Fruit fly (Drosophila melanogaster) whole organism, embryonic: ENCODE data around the gene CG43675.

Experiments
- Aef1 ChIP-seq: fragments of 200-800 bp; sonication (Bioruptor generic); IDR thresholded peaks from 3 replicates; pipeline ENCODE4 v1.3.6; 2022; ENCODE audit warnings: missing biosample characterization, missing genetic modification characterization
- Atf-2 ChIP-seq: fragments of 200-800 bp; sonication (Bioruptor generic); optimal IDR thresholded peaks from 2 replicates; lab custom pipeline; 2016; ENCODE audit warnings: missing biosample characterization, missing genetic modification characterization
- C15 ChIP-seq: fragments of 200-800 bp; sonication (Bioruptor generic); IDR thresholded peaks from 3 replicates; pipeline ENCODE4 v1.3.6; 2022; ENCODE audit warnings: missing biosample characterization, missing genetic modification characterization
- CG10543 ChIP-seq: fragments of 200-800 bp; sonication (Bioruptor generic); optimal IDR thresholded peaks from 3 replicates; lab custom pipeline; 2017; ENCODE audit warnings: missing biosample characterization, mild to moderate bottlenecking, missing genetic modification characterization, moderate library complexity
- CG11085 ChIP-seq: fragments of 200-800 bp; sonication (Bioruptor generic); IDR thresholded peaks from 2 replicates; pipeline ENCODE4 v1.3.6; 2022; ENCODE audit warnings: missing biosample characterization, missing genetic modification characterization
- CG11695 ChIP-seq: fragments of 200-800 bp; sonication (Bioruptor generic); IDR thresholded peaks from 3 replicates; pipeline ENCODE4 v1.3.6; 2022; ENCODE audit warnings: missing biosample characterization, missing genetic modification characterization
- CG1233 ChIP-seq: fragments of 200-800 bp; sonication (Bioruptor generic); optimal IDR thresholded peaks from 4 replicates; lab custom pipeline; 2018; ENCODE audit warnings: missing biosample characterization, mild to moderate bottlenecking, missing genetic modification characterization
- CG13296 ChIP-seq: fragments of 200-800 bp; sonication (Bioruptor generic); optimal IDR thresholded peaks from 3 replicates; lab custom pipeline; 2018; ENCODE audit warnings: missing biosample characterization, mild to moderate bottlenecking, missing genetic modification characterization
- CG13424 ChIP-seq: fragments of 200-800 bp; sonication (Bioruptor generic); optimal IDR thresholded peaks from 2 replicates; lab custom pipeline; 2019; ENCODE audit warnings: missing biosample characterization, mild to moderate bottlenecking, missing genetic modification characterization, moderate library complexity
- CG13894 ChIP-seq: fragments of 200-800 bp; sonication (Bioruptor generic); optimal IDR thresholded peaks from 3 replicates; lab custom pipeline; 2018; ENCODE audit warnings: missing biosample characterization, mild to moderate bottlenecking, missing genetic modification characterization, moderate library complexity
- CG15601 ChIP-seq: fragments of 200-800 bp; sonication (Bioruptor generic); optimal IDR thresholded peaks from 3 replicates; lab custom pipeline; 2019; ENCODE audit warnings: missing biosample characterization, mild to moderate bottlenecking, missing genetic modification characterization, moderate library complexity
- CG1647 ChIP-seq: fragments of 200-800 bp; sonication (Bioruptor generic); optimal IDR thresholded peaks from 3 replicates; lab custom pipeline; 2016; ENCODE audit warnings: missing biosample characterization, missing genetic modification characterization
- CG17186 ChIP-seq: fragments of 200-800 bp; sonication (Bioruptor generic); optimal IDR thresholded peaks from 3 replicates; lab custom pipeline; 2017; ENCODE audit warnings: missing biosample characterization, missing genetic modification reagents, missing genetic modification characterization
- CG4707 ChIP-seq: fragments of 200-800 bp; sonication (Bioruptor generic); optimal IDR thresholded peaks from 2 replicates; lab custom pipeline; 2018; ENCODE audit warnings: missing biosample characterization, mild to moderate bottlenecking, missing genetic modification characterization, moderate library complexity
- CG4820 ChIP-seq: fragments of 200-800 bp; sonication (Bioruptor generic); optimal IDR thresholded peaks from 3 replicates; lab custom pipeline; 2016; ENCODE audit warnings: missing biosample characterization, missing genetic modification characterization
- CG5953 ChIP-seq: fragments of 200-800 bp; sonication (Bioruptor generic); IDR thresholded peaks from 2 replicates; pipeline ENCODE4 v1.3.6; 2022; ENCODE audit warnings: missing biosample characterization, missing genetic modification characterization
- CG8281 ChIP-seq: fragments of 200-800 bp; sonication (Bioruptor generic); optimal IDR thresholded peaks from 2 replicates; lab custom pipeline; 2018; ENCODE audit warnings: missing biosample characterization, mild to moderate bottlenecking, missing genetic modification characterization, moderate library complexity
- CkIIα-i1 ChIP-seq: fragments of 200-800 bp; sonication (Bioruptor generic); IDR thresholded peaks from 2 replicates; pipeline ENCODE4 v1.3.6; 2022; ENCODE audit warnings: missing biosample characterization, missing genetic modification characterization
- Dad ChIP-seq: fragments of 200-800 bp; sonication (Bioruptor generic); optimal IDR thresholded peaks from 3 replicates; lab custom pipeline; 2016; ENCODE audit warnings: missing biosample characterization, missing genetic modification characterization
- Dp ChIP-seq: fragments of 200-800 bp; sonication (Bioruptor generic); optimal IDR thresholded peaks from 2 replicates; lab custom pipeline; 2018; ENCODE audit warnings: missing biosample characterization, mild to moderate bottlenecking, missing genetic modification characterization, moderate library complexity
- Fer1 ChIP-seq: fragments of 200-800 bp; sonication (Bioruptor generic); optimal IDR thresholded peaks from 2 replicates; lab custom pipeline; 2017; ENCODE audit warnings: missing biosample characterization, mild to moderate bottlenecking, missing genetic modification characterization
- Fer2 ChIP-seq: fragments of 200-800 bp; sonication (Bioruptor generic); optimal IDR thresholded peaks from 2 replicates; lab custom pipeline; 2018; ENCODE audit warnings: missing biosample characterization, mild to moderate bottlenecking, missing genetic modification characterization, moderate library complexity
- HLH4C ChIP-seq: fragments of 200-800 bp; sonication (Bioruptor generic); IDR thresholded peaks from 3 replicates; pipeline ENCODE4 v1.3.6; 2022; ENCODE audit warnings: missing biosample characterization, missing genetic modification characterization; ENCODE audit not compliant: partially characterized antibody
- MTF-1 ChIP-seq: fragments of 200-800 bp; sonication (Bioruptor generic); optimal IDR thresholded peaks from 2 replicates; lab custom pipeline; 2018; ENCODE audit warnings: missing biosample characterization, mild to moderate bottlenecking, missing genetic modification characterization, borderline replicate concordance
- NC2β ChIP-seq: fragments of 200-800 bp; sonication (Bioruptor generic); optimal IDR thresholded peaks from 2 replicates; lab custom pipeline; 2016; ENCODE audit warnings: missing biosample characterization, missing genetic modification characterization
- NK7.1 ChIP-seq: fragments of 200-800 bp; sonication (Bioruptor generic); optimal IDR thresholded peaks from 3 replicates; lab custom pipeline; 2016; ENCODE audit warnings: missing biosample characterization, missing genetic modification characterization
- Sry-β ChIP-seq: fragments of 200-800 bp; sonication (Bioruptor generic); optimal IDR thresholded peaks from 2 replicates; lab custom pipeline; 2018; ENCODE audit warnings: missing biosample characterization, mild to moderate bottlenecking, missing genetic modification characterization, moderate library complexity
- TFAM ChIP-seq: fragments of 200-800 bp; sonication (Bioruptor generic); optimal IDR thresholded peaks from 2 replicates; lab custom pipeline; 2017; ENCODE audit warnings: missing biosample characterization, missing genetic modification characterization, inconsistent platforms
- ash1 ChIP-seq: fragments of 200-800 bp; sonication (Bioruptor generic); optimal IDR thresholded peaks from 2 replicates; lab custom pipeline; 2018; ENCODE audit warnings: missing biosample characterization, mild to moderate bottlenecking, missing genetic modification characterization
- bab2 ChIP-seq: fragments of 200-800 bp; sonication (Bioruptor generic); optimal IDR thresholded peaks from 2 replicates; lab custom pipeline; 2016; ENCODE audit warnings: missing biosample characterization, missing genetic modification characterization
- bowl ChIP-seq: fragments of 200-800 bp; sonication (Bioruptor generic); IDR thresholded peaks from 2 replicates; pipeline ENCODE4 v1.3.6; 2022; ENCODE audit warnings: missing biosample characterization, missing genetic modification characterization
- bsh ChIP-seq, 2 experiments: fragments of 200-800 bp; sonication (Bioruptor generic); optimal IDR thresholded peaks; 2 replicates each; lab custom pipeline; 2017 to 2018; ENCODE audit warnings: mild to moderate bottlenecking in 2 of 2, missing biosample characterization in 2 of 2, missing genetic modification characterization in 2 of 2, moderate library complexity in 1 of 2
- caup ChIP-seq: fragments of 200-800 bp; sonication (Bioruptor generic); optimal IDR thresholded peaks from 3 replicates; lab custom pipeline; 2017; ENCODE audit warnings: missing biosample characterization, mild to moderate bottlenecking, missing genetic modification characterization, moderate library complexity; ENCODE audit not compliant: severe bottlenecking
- dmrt11E ChIP-seq: fragments of 200-800 bp; sonication (Bioruptor generic); optimal IDR thresholded peaks from 3 replicates; lab custom pipeline; 2018; ENCODE audit warnings: missing biosample characterization, mild to moderate bottlenecking, missing genetic modification characterization, moderate library complexity
- fd96Cb ChIP-seq: fragments of 200-800 bp; sonication (Bioruptor generic); optimal IDR thresholded peaks from 2 replicates; lab custom pipeline; 2018; ENCODE audit warnings: missing biosample characterization, mild to moderate bottlenecking, missing genetic modification characterization, moderate library complexity
- fu2 ChIP-seq: fragments of 200-800 bp; sonication (Bioruptor generic); optimal IDR thresholded peaks from 2 replicates; lab custom pipeline; 2016; ENCODE audit warnings: missing biosample characterization, missing genetic modification characterization
- hkb ChIP-seq, 2 experiments: fragments of 200-800 bp in 1 of 2; fragments of >200 bp in 1 of 2; sonication (Bioruptor generic) in 1 of 2; IDR thresholded peaks in 1 of 2; optimal IDR thresholded peaks in 1 of 2; 2 replicates each; pipeline versions ENCODE4 v1.3.6 to Lab custom; 2017 to 2022; ENCODE audit warnings: missing biosample characterization in 1 of 2, missing genetic modification characterization in 1 of 2
- knrl ChIP-seq: fragments of 200-800 bp; sonication (Bioruptor generic); IDR thresholded peaks from 3 replicates; pipeline ENCODE4 v1.3.6; 2022; ENCODE audit warnings: missing biosample characterization, missing genetic modification characterization; ENCODE audit not compliant: partially characterized antibody
- lmd ChIP-seq: fragments of 200-800 bp; sonication (Bioruptor generic); IDR thresholded peaks from 2 replicates; pipeline ENCODE4 v1.3.6; 2022; ENCODE audit warnings: missing biosample characterization, missing genetic modification characterization
- nau ChIP-seq: fragments of 200-800 bp; sonication (Bioruptor generic); optimal IDR thresholded peaks from 3 replicates; lab custom pipeline; 2017; ENCODE audit warnings: missing biosample characterization, mild to moderate bottlenecking, missing genetic modification characterization, missing genetic modification reagents
- onecut ChIP-seq: fragments of 200-800 bp; sonication (Bioruptor generic); IDR thresholded peaks from 2 replicates; pipeline ENCODE4 v1.3.6; 2022; ENCODE audit warnings: missing biosample characterization, missing genetic modification characterization
- phol ChIP-seq: fragments of 200-800 bp; sonication (Bioruptor generic); optimal IDR thresholded peaks from 3 replicates; lab custom pipeline; 2018; ENCODE audit warnings: missing biosample characterization, mild to moderate bottlenecking, missing genetic modification characterization, moderate library complexity
- salm ChIP-seq: fragments of 200-800 bp; sonication (Bioruptor generic); optimal IDR thresholded peaks from 2 replicates; lab custom pipeline; 2018; ENCODE audit warnings: missing biosample characterization, mild to moderate bottlenecking, missing genetic modification characterization
- sens-2 ChIP-seq: fragments of 200-800 bp; sonication (Bioruptor generic); IDR thresholded peaks from 2 replicates; pipeline ENCODE4 v1.3.6; 2022; ENCODE audit warnings: missing biosample characterization, missing genetic modification characterization
- tio ChIP-seq: fragments of 200-800 bp; sonication (Bioruptor generic); optimal IDR thresholded peaks from 2 replicates; lab custom pipeline; 2017; ENCODE audit warnings: missing biosample characterization, missing genetic modification characterization, inconsistent platforms
- trem ChIP-seq: fragments of 200-800 bp; optimal IDR thresholded peaks from 3 replicates; lab custom pipeline; 2019; ENCODE audit warnings: missing biosample characterization, mild to moderate bottlenecking, missing genetic modification characterization, moderate library complexity
- vfl ChIP-seq: fragments of 200-800 bp; sonication (Bioruptor generic); optimal IDR thresholded peaks from 2 replicates; lab custom pipeline; 2016; ENCODE audit warnings: missing biosample characterization, missing genetic modification characterization
- vvl ChIP-seq: fragments of 200-800 bp; sonication (Bioruptor generic); IDR thresholded peaks from 2 replicates; pipeline ENCODE4 v1.3.6; 2022; ENCODE audit warnings: missing biosample characterization, missing genetic modification characterization

The CG43675 gene

dm6 chr3R:9378644-9379411 lies 23.5 kb downstream of the CG43675 start (continued):
- TF ChIP-seq fd96Cb (tag; lab: Kevin White, UChicago) (peak; percentile 70), CG5953 (GFP tag; lab: Robert Waterston, UW) (no peak), dmrt11E (tag; lab: Kevin White, UChicago) (peak; percentile 93), knrl (GFP tag; lab: Robert Waterston, UW) (no peak), CkIIα-i1 (GFP tag; lab: Robert Waterston, UW) (no peak), NK7.1 (GFP tag; lab: Kevin White, UChicago) (no peak), Fer2 (tag; lab: Kevin White, UChicago) (no peak), Aef1 (no peak), bab2 (peak; percentile 47), onecut (GFP tag; lab: Robert Waterston, UW) (no peak), CG1233 (GFP tag; lab: Kevin White, UChicago) (peak; percentile 43), CG8281 (tag; lab: Kevin White, UChicago) (no peak), CG1647 (no peak), tio (GFP tag; lab: Kevin White, UChicago) (peak; percentile 60), CG15601 (tag; lab: Kevin White, UChicago) (peak; percentile 78), caup (GFP tag; lab: Kevin White, UChicago) (no peak), Atf-2 (GFP tag; lab: Kevin White, UChicago) (no peak), CG11695 (GFP tag; lab: Robert Waterston, UW) (0 out of 3 replicates have a peak, but pooled peaks have one; percentile 30), sens-2 (GFP tag; lab: Robert Waterston, UW) (no peak), lmd (GFP tag; lab: Robert Waterston, UW) (no peak), CG13894 (tag; lab: Kevin White, UChicago) (no peak), CG17186 (GFP tag; lab: Kevin White, UChicago) (no peak), CG11085 (GFP tag; lab: Robert Waterston, UW) (no peak), vfl (GFP tag; lab: Kevin White, UChicago) (no peak), CG10543 (peak; percentile 6), Dp (no peak), fu2 (GFP tag; lab: Kevin White, UChicago) (no peak), nau (GFP tag; lab: Kevin White, UChicago) (no peak), HLH4C (GFP tag; lab: Robert Waterston, UW) (no peak), TFAM (GFP tag; lab: Kevin White, UChicago) (peak; percentile 29), hkb (optimal IDR thresholded peaks at IDR 0.05; lab: Kevin White, UChicago) (no peak), hkb (GFP tag; IDR thresholded peaks at IDR 0.05; lab: Robert Waterston, UW) (peak; percentile 24; the same call in 1 of the 2 replicates), CG13296 (no peak), MTF-1 (no peak), phol (tag; lab: Kevin White, UChicago) (peak; percentile 76), vvl (GFP tag; lab: Robert Waterston, UW) (peak; percentile 58), trem (tag; lab: Kevin White, UChicago) (peak; percentile 85), CG13424 (tag; lab: Kevin White, UChicago) (peak; percentile 50), bsh (GFP tag; optimal IDR thresholded peaks at IDR 0.05; lab: Kevin White, UChicago) (peak; percentile 65 to 74), salm (tag; lab: Kevin White, UChicago) (peak; percentile 4), Sry-β (GFP tag; lab: Kevin White, UChicago) (no peak), Fer1 (GFP tag; lab: Kevin White, UChicago) (peak; percentile 32), ash1 (GFP tag; lab: Kevin White, UChicago) (no peak), NC2β (GFP tag; lab: Kevin White, UChicago) (no peak), CG4820 (GFP tag; lab: Kevin White, UChicago) (peak; percentile 47), CG4707 (no peak), C15 (GFP tag; lab: Robert Waterston, UW) (no peak), Dad (no peak), bowl (GFP tag; lab: Robert Waterston, UW) (no peak)
